Worm (Caenorhabditis elegans): Measurements from ENCODE around the gene F20D6.9.
A peak's percentile ranks its signal among the peaks of the same experiment; 100 is the strongest.

F20D6.9 gene

ce11 chrV:8183384-8183783 is 6.1 kb upstream of the F20D6.9 start, which contains the start of gene srp-8:
TSS of gene srp-8 (plus strand) at chrV:8183684.
- no peak for TF ChIP-seq aly-2 (tag; optimal IDR thresholded peaks at IDR 0.05)
- TF ChIP-seq pqm-1 (tag; optimal IDR thresholded peaks at IDR 0.05) = no peak
- TF ChIP-seq lin-35 (GFP tag; optimal IDR thresholded peaks at IDR 0.05) = no peak
- TF ChIP-seq ceh-90 (tag; optimal IDR thresholded peaks at IDR 0.05) = no peak
- no peak for TF ChIP-seq blmp-1 (tag; optimal IDR thresholded peaks at IDR 0.05)
- TF ChIP-seq ceh-63 (GFP tag; optimal IDR thresholded peaks at IDR 0.05) = no peak
- TF ChIP-seq grh-1 (GFP tag; IDR thresholded peaks at IDR 0.05) = no peak
- TF ChIP-seq zag-1 (tag; optimal IDR thresholded peaks at IDR 0.05) = no peak
- TF ChIP-seq irx-1 (tag; optimal IDR thresholded peaks at IDR 0.05) = no peak
- no peak for TF ChIP-seq ets-5 (GFP tag; IDR thresholded peaks at IDR 0.05)
- TF ChIP-seq tbx-2 (tag; optimal IDR thresholded peaks at IDR 0.05) = no peak
- no peak for TF ChIP-seq ceh-88 (GFP tag; IDR thresholded peaks at IDR 0.05)
- no peak for TF ChIP-seq F16B12.6 (tag; optimal IDR thresholded peaks at IDR 0.05)

DNA sequence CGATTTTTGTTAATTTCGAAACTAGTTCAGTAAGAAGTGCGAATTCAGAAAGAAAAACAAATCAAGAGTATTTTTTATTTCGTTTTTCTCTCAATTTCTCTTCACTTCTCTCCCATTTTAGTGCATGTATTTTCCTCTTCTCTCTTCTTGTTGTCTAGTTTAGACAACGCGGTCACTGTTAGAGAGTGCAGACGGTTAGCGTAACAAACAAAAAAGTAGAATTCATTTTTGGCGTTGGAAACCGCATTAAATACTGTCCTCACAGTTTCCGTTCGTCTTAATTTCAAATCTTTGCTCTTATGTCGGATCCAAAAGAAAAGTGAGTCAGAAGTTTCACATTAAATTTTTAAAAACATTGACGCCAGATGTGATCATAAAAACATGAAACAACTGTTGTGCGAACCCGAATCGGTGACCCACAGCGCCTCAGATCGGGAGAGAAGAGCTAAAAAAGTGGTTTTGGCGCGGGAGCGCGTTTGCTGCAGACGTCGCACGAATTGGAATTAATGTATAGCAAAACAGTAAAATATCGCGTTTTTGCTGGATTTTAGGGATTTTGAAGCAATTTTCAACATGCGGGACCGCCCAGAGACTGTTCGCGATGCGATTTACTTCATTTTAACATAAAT is 1.8 kb upstream of the F20D6.9 start, which contains the start of gene srp-7:
TSS of gene srp-7 (plus strand) at position 213 of the 629 bp plus-strand sequence.
- TF ChIP-seq nhr-19 (GFP tag; conservative IDR thresholded peaks at IDR 0.05) (peak; percentile 74), ceh-82 (tag; optimal IDR thresholded peaks at IDR 0.05) (peak in 1 of 3 experiments; percentile 28), blmp-1 (tag; optimal IDR thresholded peaks at IDR 0.05) (peak; percentile 56), rnt-1 (tag; optimal IDR thresholded peaks at IDR 0.05) (peak; percentile 58), ceh-88 (GFP tag; IDR thresholded peaks at IDR 0.05) (0 out of 2 replicates have a peak, but pooled peaks have one; percentile 19), nhr-85 (tag) (peak; percentile 40), efl-3 (GFP tag; optimal IDR thresholded peaks at IDR 0.05) (no peak), nhr-71 (tag; optimal IDR thresholded peaks at IDR 0.05) (peak; percentile 32), lin-15B (tag; optimal IDR thresholded peaks at IDR 0.05) (no peak), aly-2 (tag; optimal IDR thresholded peaks at IDR 0.05) (no peak), lin-14 (GFP tag; optimal IDR thresholded peaks at IDR 0.05) (peak; percentile 68), snu-23 (GFP tag; optimal IDR thresholded peaks at IDR 0.05) (peak; percentile 9), nhr-20 (tag; optimal IDR thresholded peaks at IDR 0.05) (peak; percentile 35), unc-98 (GFP tag; IDR thresholded peaks at IDR 0.05) (peak; percentile 42; the same call in 1 of the 2 replicates), mep-1 (tag; optimal IDR thresholded peaks at IDR 0.05) (peak; percentile 34), unc-30 (tag; optimal IDR thresholded peaks at IDR 0.05) (no peak), isw-1 (GFP tag; IDR thresholded peaks at IDR 0.05) (peak; percentile 12; the same call in 1 of the 2 replicates)

DNA sequence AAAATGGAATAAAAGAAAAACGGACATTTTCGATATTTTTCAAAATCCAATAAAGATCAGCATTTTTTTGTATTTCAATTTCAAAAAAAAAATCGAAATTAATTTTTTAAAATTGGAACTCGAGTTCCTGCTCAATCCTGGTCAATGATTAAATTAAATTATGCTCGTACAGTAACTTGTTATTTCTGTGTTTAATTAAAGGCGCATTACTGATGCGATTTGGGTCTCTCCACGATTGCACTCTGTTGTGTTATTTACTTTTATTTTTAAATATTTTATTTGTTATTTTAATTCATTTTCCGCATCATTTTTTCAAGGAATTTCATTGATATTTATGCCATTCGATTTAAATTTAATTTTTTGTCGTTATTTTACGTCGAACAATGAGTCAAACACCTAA is 1.0 kb upstream of the F20D6.9 start:
- no peak for TF ChIP-seq nhr-19 (GFP tag; conservative IDR thresholded peaks at IDR 0.05)
- TF ChIP-seq swsn-7 (tag; optimal IDR thresholded peaks at IDR 0.05) = no peak
- no peak for TF ChIP-seq dpl-1 (GFP tag; optimal IDR thresholded peaks at IDR 0.05)

DNA sequence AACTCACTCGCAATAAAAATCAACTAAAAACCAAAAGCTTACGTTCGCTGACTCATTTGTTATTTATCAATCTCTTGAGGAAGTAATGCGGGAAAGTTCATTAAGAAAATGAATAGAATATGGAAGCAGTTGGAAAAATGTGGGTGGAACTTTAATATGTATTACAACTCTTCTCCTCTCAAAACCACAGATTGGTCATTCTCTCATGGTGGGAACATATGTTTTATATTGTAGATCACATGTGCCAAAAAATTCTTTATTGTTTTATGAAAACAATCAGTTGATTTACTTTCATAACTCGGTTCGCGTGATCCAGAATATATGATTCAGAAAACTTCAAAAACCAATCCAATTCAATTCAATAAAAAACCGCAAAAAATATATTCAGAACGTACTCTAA is 5.6 kb downstream of the F20D6.9 start:
- TF ChIP-seq fkh-4 (tag; optimal IDR thresholded peaks at IDR 0.05; ENCODE audit: borderline replicate concordance) = peak; percentile 69
- peak; percentile 91 for TF ChIP-seq dsc-1 (tag; optimal IDR thresholded peaks at IDR 0.05)
- TF ChIP-seq lin-15B (tag; optimal IDR thresholded peaks at IDR 0.05) = no peak
- no peak for TF ChIP-seq ama-1 (optimal IDR thresholded peaks at IDR 0.05)

ce11 chrV:8170300-8170699 is 6.9 kb downstream of the F20D6.9 start:
- no peak for TF ChIP-seq alr-1 (tag; optimal IDR thresholded peaks at IDR 0.05; ENCODE audit: borderline replicate concordance)
- TF ChIP-seq nhr-47 (tag; optimal IDR thresholded peaks at IDR 0.05) = peak; percentile 53
- TF ChIP-seq tbx-2 (tag; optimal IDR thresholded peaks at IDR 0.05) = no peak
- no peak for TF ChIP-seq rnt-1 (tag; optimal IDR thresholded peaks at IDR 0.05)
- TF ChIP-seq fkh-8 (tag; optimal IDR thresholded peaks at IDR 0.05) = peak; percentile 52
- TF ChIP-seq ceh-88 (GFP tag; IDR thresholded peaks at IDR 0.05) = no peak
- peak; percentile 74 for TF ChIP-seq ceh-8 (GFP tag; optimal IDR thresholded peaks at IDR 0.05)
- no peak for TF ChIP-seq unc-98 (GFP tag; IDR thresholded peaks at IDR 0.05)
- no peak for TF ChIP-seq unc-130 (tag; optimal IDR thresholded peaks at IDR 0.05)
- TF ChIP-seq ztf-4 (tag; optimal IDR thresholded peaks at IDR 0.05) = no peak
- TF ChIP-seq fkh-4 (tag; optimal IDR thresholded peaks at IDR 0.05; ENCODE audit: borderline replicate concordance) = no peak
- no peak for TF ChIP-seq swsn-7 (tag; optimal IDR thresholded peaks at IDR 0.05)
- peak; percentile 41 for TF ChIP-seq nhr-71 (tag; optimal IDR thresholded peaks at IDR 0.05)
- TF ChIP-seq dsc-1 (tag; optimal IDR thresholded peaks at IDR 0.05) = peak; percentile 49
- no peak for TF ChIP-seq nhr-90 (tag; optimal IDR thresholded peaks at IDR 0.05; ENCODE audit: poor library complexity)
- no peak for TF ChIP-seq snpc-4 (tag; optimal IDR thresholded peaks at IDR 0.05)
- no peak for TF ChIP-seq egl-27 (tag; optimal IDR thresholded peaks at IDR 0.05)
- peak; percentile 77 for TF ChIP-seq hlh-4 (tag; optimal IDR thresholded peaks at IDR 0.05)
